Worm (Caenorhabditis elegans): ENCODE measurements around the gene F58A3.3.

ce11 chrX:10971118-10971517 is 41.3 kb upstream of the F58A3.3 start:
- TF ChIP-seq jun-1 (tag; optimal IDR thresholded peaks at IDR 0.05): no peak
- TF ChIP-seq ceh-32 (tag; optimal IDR thresholded peaks at IDR 0.05; ENCODE audit: poor library complexity): no peak
- no peak for TF ChIP-seq sdz-12 (GFP tag; optimal IDR thresholded peaks at IDR 0.05)
- TF ChIP-seq lsy-2 (tag; optimal IDR thresholded peaks at IDR 0.05): no peak
- no peak for TF ChIP-seq daf-19 (GFP tag; conservative IDR thresholded peaks at IDR 0.05)
- TF ChIP-seq ama-1 (optimal IDR thresholded peaks at IDR 0.05): no peak
